Fruit fly (Drosophila melanogaster): ENCODE data around the gene HDAC4.

- no peak for TF ChIP-seq h (optimal IDR thresholded peaks at IDR 0.05)
- TF ChIP-seq psq (optimal IDR thresholded peaks at IDR 0.05): no peak
- no peak for TF ChIP-seq ttk (optimal IDR thresholded peaks at IDR 0.05)
Observed at dm6 chrX:13323114-13323513, 37.7 kb upstream of the HDAC4 start.
